Fruit fly (Drosophila melanogaster): Measurements from ENCODE around the gene CG15525.
A peak's percentile ranks its signal among the peaks of the same experiment; 100 is the strongest.

The CG15525 gene

DNA sequence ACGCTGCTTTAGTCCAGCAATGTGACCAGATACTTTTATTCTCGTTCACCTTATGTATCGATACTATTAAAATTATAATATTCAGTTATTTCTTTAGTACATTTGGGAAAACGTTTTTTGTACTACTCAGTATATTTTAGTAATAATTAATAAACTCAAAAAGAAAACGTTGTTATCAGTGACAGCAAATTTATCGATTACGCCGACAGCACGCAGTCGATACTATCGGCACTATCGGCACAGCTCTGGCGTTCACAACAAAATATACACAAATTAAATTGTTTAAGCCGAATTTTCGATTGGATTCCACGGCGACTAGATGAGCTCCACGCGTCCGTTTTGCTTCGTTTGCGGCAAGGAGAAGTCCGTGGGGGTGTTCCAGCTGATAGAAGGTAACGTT lies 42.0 kb upstream of the CG15525 start, which contains the start of the genes janA, Sry-alpha and Sry-beta (continued):
- TF ChIP-seq ap (GFP tag; IDR thresholded peaks at IDR 0.05), result no peak
- no peak for TF ChIP-seq CG3281 (GFP tag; optimal IDR thresholded peaks at IDR 0.05)
- no peak for TF ChIP-seq jigr1 (GFP tag; IDR thresholded peaks at IDR 0.05)
- no peak for TF ChIP-seq Bteb2 (GFP tag; optimal IDR thresholded peaks at IDR 0.05)
- TF ChIP-seq Tbp (GFP tag; optimal IDR thresholded peaks at IDR 0.05), result no peak
- peak; percentile 96 for TF ChIP-seq mld (GFP tag; IDR thresholded peaks at IDR 0.05; ENCODE audit: partially characterized antibody)
- TF ChIP-seq PHDP (tag; optimal IDR thresholded peaks at IDR 0.05), result no peak
- TF ChIP-seq hth (optimal IDR thresholded peaks at IDR 0.05), result no peak
- no peak for TF ChIP-seq Lim3 (GFP tag; IDR thresholded peaks at IDR 0.05)
- TF ChIP-seq nau (GFP tag; optimal IDR thresholded peaks at IDR 0.05), result no peak
- TF ChIP-seq slou (GFP tag; optimal IDR thresholded peaks at IDR 0.05), result no peak
- TF ChIP-seq dimm (GFP tag; IDR thresholded peaks at IDR 0.05), result no peak
- TF ChIP-seq CG16813 (GFP tag; IDR thresholded peaks at IDR 0.05; ENCODE audit: partially characterized antibody), result peak; percentile 100
- TF ChIP-seq exex (tag; optimal IDR thresholded peaks at IDR 0.05), result no peak
- TF ChIP-seq Eip74EF (GFP tag; optimal IDR thresholded peaks at IDR 0.05), result no peak
- TF ChIP-seq CG15011 (GFP tag; optimal IDR thresholded peaks at IDR 0.05), result no peak
- TF ChIP-seq Jarid2 (GFP tag; optimal IDR thresholded peaks at IDR 0.05), result no peak
- TF ChIP-seq Fer2 (tag; optimal IDR thresholded peaks at IDR 0.05), result no peak
- no peak for TF ChIP-seq tap (tag; optimal IDR thresholded peaks at IDR 0.05)
- no peak for TF ChIP-seq toy (GFP tag; IDR thresholded peaks at IDR 0.05)
- no peak for TF ChIP-seq CG3163 (GFP tag; optimal IDR thresholded peaks at IDR 0.05)
- no peak for TF ChIP-seq ase (GFP tag; IDR thresholded peaks at IDR 0.05)
- peak; percentile 49 for TF ChIP-seq phol (tag; optimal IDR thresholded peaks at IDR 0.05)
- TF ChIP-seq CG3838 (GFP tag; optimal IDR thresholded peaks at IDR 0.05), result no peak
- TF ChIP-seq seq (GFP tag; IDR thresholded peaks at IDR 0.05), result no peak
- no peak; the same call in 1 of the 2 replicates for TF ChIP-seq CG32532 (GFP tag; IDR thresholded peaks at IDR 0.05)
- no peak for TF ChIP-seq CG8290 (GFP tag; optimal IDR thresholded peaks at IDR 0.05)
- no peak for TF ChIP-seq CG8290 (tag; optimal IDR thresholded peaks at IDR 0.05)
- TF ChIP-seq CG10366 (GFP tag; IDR thresholded peaks at IDR 0.05), result no peak
- TF ChIP-seq sens (GFP tag), result no peak
- TF ChIP-seq CG11560 (tag; IDR thresholded peaks at IDR 0.05), result no peak
- TF ChIP-seq dati (GFP tag; IDR thresholded peaks at IDR 0.05), result no peak
- no peak for TF ChIP-seq Gsc (GFP tag; IDR thresholded peaks at IDR 0.05)
- peak; percentile 98 for TF ChIP-seq tna (GFP tag; IDR thresholded peaks at IDR 0.05; ENCODE audit: partially characterized antibody)
- no peak for TF ChIP-seq Mes4 (GFP tag; optimal IDR thresholded peaks at IDR 0.05)
- TF ChIP-seq Awh (GFP tag; IDR thresholded peaks at IDR 0.05), result no peak
- no peak for TF ChIP-seq usp (GFP tag; optimal IDR thresholded peaks at IDR 0.05)
- TF ChIP-seq klu (GFP tag; IDR thresholded peaks at IDR 0.05), result no peak
- no peak for TF ChIP-seq bab2 (GFP tag; optimal IDR thresholded peaks at IDR 0.05)
- TF ChIP-seq Dip3 (GFP tag; optimal IDR thresholded peaks at IDR 0.05), result no peak
- TF ChIP-seq Fer1 (GFP tag; optimal IDR thresholded peaks at IDR 0.05), result peak; percentile 9
- TF ChIP-seq bowl (GFP tag; IDR thresholded peaks at IDR 0.05), result no peak
- TF ChIP-seq pan (optimal IDR thresholded peaks at IDR 0.05), result no peak
- no peak for TF ChIP-seq pan (GFP tag; optimal IDR thresholded peaks at IDR 0.05 in 1 of 2, IDR thresholded peaks at IDR 0.05 in 1 of 2)
- no peak for TF ChIP-seq sug (tag; optimal IDR thresholded peaks at IDR 0.05)
- peak; percentile 100 for TF ChIP-seq CG13287 (GFP tag; IDR thresholded peaks at IDR 0.05; ENCODE audit: partially characterized antibody)
- peak; percentile 86 for TF ChIP-seq CG2116 (GFP tag; optimal IDR thresholded peaks at IDR 0.05)
- no peak for TF ChIP-seq oc (tag; optimal IDR thresholded peaks at IDR 0.05)
- peak; percentile 17 for TF ChIP-seq Nf-YC (tag; optimal IDR thresholded peaks at IDR 0.05)
- TF ChIP-seq zf30C (GFP tag; optimal IDR thresholded peaks at IDR 0.05), result no peak
- no peak for TF ChIP-seq run (tag; optimal IDR thresholded peaks at IDR 0.05)
- TF ChIP-seq pfk (GFP tag; optimal IDR thresholded peaks at IDR 0.05), result no peak
- TF ChIP-seq NK7.1 (GFP tag; optimal IDR thresholded peaks at IDR 0.05), result no peak
